Fruit fly (Drosophila melanogaster) whole organism, embryonic: ENCODE measurements around the gene arm.

Experiments used
- B-H1 ChIP-seq: fragments of 200-800 bp; sonication (Bioruptor generic); IDR thresholded peaks from 3 replicates; pipeline ENCODE4 v1.3.6; 2022; ENCODE audit warnings: missing biosample characterization, missing genetic modification characterization
- C15 ChIP-seq: fragments of 200-800 bp; sonication (Bioruptor generic); IDR thresholded peaks from 3 replicates; pipeline ENCODE4 v1.3.6; 2022; ENCODE audit warnings: missing biosample characterization, missing genetic modification characterization
- CG10543 ChIP-seq: fragments of 200-800 bp; sonication (Bioruptor generic); optimal IDR thresholded peaks from 3 replicates; lab custom pipeline; 2017; ENCODE audit warnings: missing biosample characterization, mild to moderate bottlenecking, missing genetic modification characterization, moderate library complexity
- CG11398 ChIP-seq: fragments of 200-800 bp; sonication (Bioruptor generic); optimal IDR thresholded peaks from 2 replicates; lab custom pipeline; 2016; ENCODE audit warnings: missing biosample characterization, missing genetic modification characterization
- CG12104 ChIP-seq: fragments of 200-800 bp; sonication (Bioruptor generic); optimal IDR thresholded peaks from 3 replicates; lab custom pipeline; 2016; ENCODE audit warnings: missing biosample characterization, missing genetic modification characterization
- CG12155 ChIP-seq: fragments of 200-800 bp; sonication (Bioruptor generic); optimal IDR thresholded peaks from 3 replicates; lab custom pipeline; 2016; ENCODE audit warnings: missing biosample characterization, missing genetic modification characterization
- CG12236 ChIP-seq: fragments of 200-800 bp; sonication (Bioruptor generic); optimal IDR thresholded peaks from 2 replicates; lab custom pipeline; 2016; ENCODE audit warnings: missing biosample characterization, missing genetic modification characterization
- CG12659 ChIP-seq: fragments of 200-800 bp; sonication (Bioruptor generic); optimal IDR thresholded peaks from 3 replicates; lab custom pipeline; 2017; ENCODE audit warnings: mild to moderate bottlenecking, missing biosample characterization, missing genetic modification reagents, missing genetic modification characterization
- CG13296 ChIP-seq: fragments of 200-800 bp; sonication (Bioruptor generic); optimal IDR thresholded peaks from 3 replicates; lab custom pipeline; 2018; ENCODE audit warnings: missing biosample characterization, mild to moderate bottlenecking, missing genetic modification characterization
- CG14014 ChIP-seq: fragments of 200-800 bp; sonication (Bioruptor generic); IDR thresholded peaks from 2 replicates; pipeline ENCODE4 v1.3.6; 2022; ENCODE audit warnings: missing biosample characterization, missing genetic modification characterization
- CG14050 ChIP-seq: fragments of 200-800 bp; sonication (Bioruptor generic); IDR thresholded peaks from 3 replicates; pipeline ENCODE4 v1.3.6; 2022; ENCODE audit warnings: missing biosample characterization, missing genetic modification characterization
- CG31441 ChIP-seq: fragments of 200-800 bp; sonication (Bioruptor generic); IDR thresholded peaks from 2 replicates; pipeline ENCODE4 v1.3.6; 2022; ENCODE audit warnings: missing biosample characterization, missing genetic modification characterization
- CG32532 ChIP-seq: fragments of 200-800 bp; sonication (Bioruptor generic); IDR thresholded peaks from 2 replicates; pipeline ENCODE4 v1.3.6; 2022; ENCODE audit warnings: missing biosample characterization, missing genetic modification characterization
- CG33213 ChIP-seq: fragments of 200-800 bp; sonication (Bioruptor generic); optimal IDR thresholded peaks from 3 replicates; lab custom pipeline; 2016; ENCODE audit warnings: missing biosample characterization, missing genetic modification characterization
- CG34376 ChIP-seq: fragments of 200-800 bp; sonication (Bioruptor generic); optimal IDR thresholded peaks from 2 replicates; lab custom pipeline; 2018; ENCODE audit warnings: missing biosample characterization, mild to moderate bottlenecking, missing genetic modification characterization
- CG3847 ChIP-seq: fragments of 200-800 bp; sonication (Bioruptor generic); IDR thresholded peaks from 2 replicates; pipeline ENCODE4 v1.3.6; 2022; ENCODE audit warnings: missing biosample characterization, missing genetic modification characterization
- CG6765 ChIP-seq: fragments of 200-800 bp; sonication (Bioruptor generic); optimal IDR thresholded peaks from 3 replicates; lab custom pipeline; 2017; ENCODE audit warnings: missing biosample characterization, mild to moderate bottlenecking, missing genetic modification characterization
- CG7271 ChIP-seq: fragments of 200-800 bp; sonication (Bioruptor generic); optimal IDR thresholded peaks from 2 replicates; lab custom pipeline; 2018; ENCODE audit warnings: missing biosample characterization, mild to moderate bottlenecking, missing genetic modification characterization, moderate library complexity
- CG9437 ChIP-seq: fragments of 200-800 bp; sonication (Bioruptor generic); optimal IDR thresholded peaks from 2 replicates; lab custom pipeline; 2018; ENCODE audit warnings: missing biosample characterization, mild to moderate bottlenecking, missing genetic modification characterization
- CG9876 ChIP-seq: fragments of 200-800 bp; sonication (Bioruptor generic); optimal IDR thresholded peaks from 2 replicates; lab custom pipeline; 2016; ENCODE audit warnings: missing biosample characterization, missing genetic modification characterization
- Camta ChIP-seq: fragments of 200-800 bp; sonication (Bioruptor generic); optimal IDR thresholded peaks from 2 replicates; lab custom pipeline; 2016; ENCODE audit warnings: missing biosample characterization, missing genetic modification characterization
- Dad ChIP-seq: fragments of 200-800 bp; sonication (Bioruptor generic); optimal IDR thresholded peaks from 3 replicates; lab custom pipeline; 2016; ENCODE audit warnings: missing biosample characterization, missing genetic modification characterization
- Drgx ChIP-seq: fragments of 200-800 bp; sonication (Bioruptor generic); IDR thresholded peaks from 2 replicates; pipeline ENCODE4 v1.3.6; 2022; ENCODE audit warnings: missing biosample characterization, missing genetic modification characterization
- HLH54F ChIP-seq: fragments of 200-800 bp; sonication (Bioruptor generic); optimal IDR thresholded peaks from 3 replicates; lab custom pipeline; 2016; ENCODE audit warnings: missing biosample characterization, missing genetic modification characterization
- Hmr ChIP-seq: fragments of 200-800 bp; sonication (Bioruptor generic); optimal IDR thresholded peaks from 3 replicates; lab custom pipeline; 2017; ENCODE audit warnings: mild to moderate bottlenecking, missing biosample characterization, missing genetic modification reagents, missing genetic modification characterization
- Mrtf ChIP-seq: fragments of 200-800 bp; sonication (Bioruptor generic); IDR thresholded peaks from 3 replicates; pipeline ENCODE4 v1.3.6; 2022; ENCODE audit warnings: missing biosample characterization, missing genetic modification characterization
- Myb ChIP-seq: fragments of 200-800 bp; sonication (Bioruptor generic); optimal IDR thresholded peaks from 2 replicates; lab custom pipeline; 2016; ENCODE audit warnings: missing biosample characterization, missing genetic modification characterization
- NK7.1 ChIP-seq: fragments of 200-800 bp; sonication (Bioruptor generic); optimal IDR thresholded peaks from 3 replicates; lab custom pipeline; 2016; ENCODE audit warnings: missing biosample characterization, missing genetic modification characterization
- Poxn ChIP-seq: fragments of 200-800 bp; sonication (Bioruptor generic); IDR thresholded peaks from 2 replicates; pipeline ENCODE4 v1.3.6; 2022; ENCODE audit warnings: missing biosample characterization, missing genetic modification characterization
- Rfx ChIP-seq: fragments of 200-800 bp; sonication (Bioruptor generic); IDR thresholded peaks from 2 replicates; pipeline ENCODE4 v1.3.6; 2022; ENCODE audit warnings: missing biosample characterization, missing genetic modification characterization
- Side ChIP-seq: fragments of 200-800 bp; sonication (Bioruptor generic); optimal IDR thresholded peaks from 2 replicates; lab custom pipeline; 2016; ENCODE audit warnings: missing biosample characterization, missing genetic modification characterization
- Ssrp ChIP-seq: fragments of 200-800 bp; sonication (Bioruptor generic); optimal IDR thresholded peaks from 2 replicates; lab custom pipeline; 2018; ENCODE audit warnings: missing biosample characterization, mild to moderate bottlenecking, missing genetic modification characterization, moderate library complexity
- TFAM ChIP-seq: fragments of 200-800 bp; sonication (Bioruptor generic); optimal IDR thresholded peaks from 2 replicates; lab custom pipeline; 2017; ENCODE audit warnings: missing biosample characterization, missing genetic modification characterization, inconsistent platforms
- Tbp ChIP-seq: fragments of >200 bp; optimal IDR thresholded peaks from 2 replicates; lab custom pipeline; 2018; ENCODE audit warnings: missing biosample characterization, missing genetic modification characterization
- Trl ChIP-seq, 3 experiments: fragments of >200 bp in 2 of 3; fragments of 200-800 bp in 1 of 3; sonication (Bioruptor generic) in 1 of 3; optimal IDR thresholded peaks; 2 replicates in 1 of 3; 3 replicates in 2 of 3; lab custom pipeline; 2016 to 2017; ENCODE audit warnings: missing biosample characterization in 1 of 3, missing genetic modification characterization in 1 of 3
- ac ChIP-seq: fragments of 200-800 bp; sonication (Bioruptor generic); optimal IDR thresholded peaks from 3 replicates; lab custom pipeline; 2017; ENCODE audit warnings: missing biosample characterization, mild to moderate bottlenecking, missing genetic modification characterization
- ato ChIP-seq: fragments of 200-800 bp; sonication (Bioruptor generic); IDR thresholded peaks from 2 replicates; pipeline ENCODE4 v1.3.6; 2022; ENCODE audit warnings: missing biosample characterization, missing genetic modification characterization; ENCODE audit not compliant: partially characterized antibody
- br ChIP-seq: fragments of >200 bp; optimal IDR thresholded peaks from 2 replicates; lab custom pipeline; 2017
- btn ChIP-seq: fragments of 200-800 bp; sonication (Bioruptor generic); optimal IDR thresholded peaks from 2 replicates; lab custom pipeline; 2016; ENCODE audit warnings: missing biosample characterization, missing genetic modification characterization
- eyg ChIP-seq: fragments of 200-800 bp; sonication (Bioruptor generic); optimal IDR thresholded peaks from 3 replicates; lab custom pipeline; 2016; ENCODE audit warnings: missing biosample characterization, missing genetic modification characterization
- gsb-n ChIP-seq: fragments of 200-800 bp; sonication (Bioruptor generic); optimal IDR thresholded peaks from 3 replicates; lab custom pipeline; 2018; ENCODE audit warnings: missing biosample characterization, mild to moderate bottlenecking, missing genetic modification characterization
- hbn ChIP-seq: fragments of 200-800 bp; sonication (Bioruptor generic); IDR thresholded peaks from 2 replicates; pipeline ENCODE4 v1.3.6; 2022; ENCODE audit warnings: missing biosample characterization, missing genetic modification characterization; ENCODE audit not compliant: partially characterized antibody
- ind ChIP-seq: fragments of 200-800 bp; sonication (Bioruptor generic); optimal IDR thresholded peaks from 3 replicates; lab custom pipeline; 2016; ENCODE audit warnings: missing biosample characterization, missing genetic modification characterization
- mld ChIP-seq: fragments of 200-800 bp; sonication (Bioruptor generic); IDR thresholded peaks from 3 replicates; pipeline ENCODE4 v1.3.6; 2022; ENCODE audit warnings: missing biosample characterization, missing genetic modification characterization; ENCODE audit not compliant: partially characterized antibody
- otp ChIP-seq: fragments of 200-800 bp; sonication (Bioruptor generic); IDR thresholded peaks from 3 replicates; pipeline ENCODE4, ENCODE4 v1.3.6; 2022; ENCODE audit warnings: missing biosample characterization, missing genetic modification characterization
- pb ChIP-seq: fragments of 200-800 bp; sonication (Bioruptor generic); optimal IDR thresholded peaks from 3 replicates; lab custom pipeline; 2016; ENCODE audit warnings: missing biosample characterization, missing genetic modification characterization
- run ChIP-seq: fragments of 200-800 bp; sonication (Bioruptor generic); optimal IDR thresholded peaks from 3 replicates; lab custom pipeline; 2018; ENCODE audit warnings: missing biosample characterization, mild to moderate bottlenecking, missing genetic modification characterization
- sc ChIP-seq, 3 experiments: fragments of >200 bp in 2 of 3; fragments of 200-800 bp in 1 of 3; sonication (Bioruptor generic) in 1 of 3; optimal IDR thresholded peaks; 2 replicates in 2 of 3; 3 replicates in 1 of 3; lab custom pipeline; 2017; ENCODE audit warnings: mild to moderate bottlenecking in 1 of 3, missing biosample characterization in 1 of 3, missing genetic modification characterization in 1 of 3, missing genetic modification reagents in 1 of 3
- tna ChIP-seq: fragments of 200-800 bp; sonication (Bioruptor generic); IDR thresholded peaks from 2 replicates; pipeline ENCODE4 v1.3.6; 2022; ENCODE audit warnings: missing biosample characterization, missing genetic modification characterization; ENCODE audit not compliant: partially characterized antibody
- wor ChIP-seq: fragments of 200-800 bp; sonication (Bioruptor generic); IDR thresholded peaks from 2 replicates; pipeline ENCODE4 v1.3.6; 2022; ENCODE audit warnings: missing biosample characterization, missing genetic modification characterization

The arm gene

DNA sequence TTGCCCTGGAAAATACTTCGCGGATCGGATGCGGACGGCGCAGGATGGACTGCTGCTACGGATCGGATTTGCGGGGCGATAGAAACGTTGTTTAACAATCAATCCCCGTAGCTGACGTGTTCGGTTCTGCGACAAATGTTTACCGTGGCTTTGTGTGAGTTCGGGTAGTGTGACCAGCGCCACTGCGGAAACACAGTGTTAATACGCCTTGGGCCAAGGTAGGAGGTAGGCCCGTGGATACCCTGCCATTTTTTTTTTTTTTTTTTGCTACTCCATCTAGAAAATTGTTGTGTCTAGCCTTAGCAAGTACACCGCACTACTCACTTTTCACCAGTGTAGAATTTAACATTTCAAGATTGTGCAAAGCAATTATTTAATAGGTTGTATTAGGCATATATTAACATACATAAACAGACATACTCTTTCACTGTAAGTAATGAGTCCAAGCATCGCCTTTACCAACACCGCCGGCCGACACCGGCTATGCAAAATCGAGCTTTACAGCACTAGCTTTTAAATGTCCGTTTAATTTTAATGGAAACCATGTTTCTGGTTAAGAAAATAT lies 38.7 kb downstream of the arm start, which contains the start of gene deltaCOP (continued):
- TF ChIP-seq Poxn (GFP tag; lab: Robert Waterston, UW) = no peak
- peak; percentile 77 for TF ChIP-seq Drgx (GFP tag; lab: Robert Waterston, UW)
- TF ChIP-seq CG9876 (GFP tag; lab: Kevin White, UChicago) = peak; percentile 92
- peak; percentile 90 for TF ChIP-seq ind
- TF ChIP-seq CG9437 (GFP tag; lab: Kevin White, UChicago) = peak; percentile 70
- TF ChIP-seq ac = no peak
- TF ChIP-seq CG12236 = peak; percentile 72
- peak; percentile 69 for TF ChIP-seq btn (GFP tag; lab: Kevin White, UChicago)
- TF ChIP-seq Mrtf (GFP tag; lab: Robert Waterston, UW) = peak; percentile 69; the same call in 2 of the 3 replicates
- TF ChIP-seq CG11398 (GFP tag; lab: Kevin White, UChicago) = peak; percentile 86
- no peak for TF ChIP-seq Tbp (GFP tag; lab: Kevin White, UChicago)
- TF ChIP-seq CG32532 = peak; percentile 87
- TF ChIP-seq Hmr (GFP tag; lab: Kevin White, UChicago) = peak; percentile 86
- TF ChIP-seq Camta (GFP tag; lab: Kevin White, UChicago) = peak; percentile 88
- peak; percentile 3 for TF ChIP-seq CG7271 (tag; lab: Kevin White, UChicago)
- TF ChIP-seq Trl (optimal IDR thresholded peaks at IDR 0.05; lab: Kevin White, UChicago) = no peak
- peak; percentile 87 for TF ChIP-seq Trl (GFP tag; optimal IDR thresholded peaks at IDR 0.05; lab: Kevin White, UChicago)
- no peak for TF ChIP-seq mld (GFP tag; lab: Robert Waterston, UW)
- TF ChIP-seq Ssrp (tag; lab: Kevin White, UChicago) = peak; percentile 72
- TF ChIP-seq CG12659 (GFP tag; lab: Kevin White, UChicago) = peak; percentile 90
- TF ChIP-seq Side (GFP tag; lab: Kevin White, UChicago) = peak; percentile 83
- TF ChIP-seq otp = no peak
- TF ChIP-seq CG31441 (GFP tag; lab: Robert Waterston, UW) = no peak; the same call in 1 of the 2 replicates
- TF ChIP-seq CG3847 (GFP tag; lab: Robert Waterston, UW) = peak; percentile 89
- TF ChIP-seq hbn (GFP tag; lab: Robert Waterston, UW) = no peak
- TF ChIP-seq CG12104 (GFP tag; lab: Kevin White, UChicago) = peak; percentile 63
- TF ChIP-seq gsb-n (tag; lab: Kevin White, UChicago) = peak; percentile 61
- TF ChIP-seq Dad = peak; percentile 89
- TF ChIP-seq Myb (GFP tag; lab: Kevin White, UChicago) = peak; percentile 92
- TF ChIP-seq CG33213 = peak; percentile 90
- TF ChIP-seq CG34376 (GFP tag; lab: Kevin White, UChicago) = peak; percentile 76
- 0 out of 3 replicates have a peak, but pooled peaks have one; percentile 50 for TF ChIP-seq C15
- peak; percentile 30 for TF ChIP-seq run (tag; lab: Kevin White, UChicago)
- TF ChIP-seq tna (GFP tag; lab: Robert Waterston, UW) = no peak
- peak; percentile 82 for TF ChIP-seq pb (GFP tag; lab: Kevin White, UChicago)
- peak; percentile 75 for TF ChIP-seq wor (GFP tag; lab: Robert Waterston, UW)
- TF ChIP-seq CG14050 (GFP tag; lab: Robert Waterston, UW) = peak; percentile 71
- TF ChIP-seq CG14014 (GFP tag; lab: Robert Waterston, UW) = peak; percentile 83
- peak; percentile 79 for TF ChIP-seq CG10543 (GFP tag; lab: Kevin White, UChicago)
- TF ChIP-seq B-H1 = peak; percentile 63; the same call in 2 of the 3 replicates
- TF ChIP-seq eyg = peak; percentile 83
- no peak for TF ChIP-seq ato (GFP tag; lab: Robert Waterston, UW)
- TF ChIP-seq CG12155 = peak; percentile 90
- TF ChIP-seq sc (optimal IDR thresholded peaks at IDR 0.05; lab: Kevin White, UChicago) = no peak
- no peak for TF ChIP-seq sc (GFP tag; optimal IDR thresholded peaks at IDR 0.05; lab: Kevin White, UChicago)
- peak; percentile 78 for TF ChIP-seq NK7.1 (GFP tag; lab: Kevin White, UChicago)
- TF ChIP-seq br (lab: Kevin White, UChicago) = no peak
- peak; percentile 89 for TF ChIP-seq Rfx (GFP tag; lab: Robert Waterston, UW)
- TF ChIP-seq CG6765 (GFP tag; lab: Kevin White, UChicago) = peak; percentile 45
- TF ChIP-seq TFAM (GFP tag; lab: Kevin White, UChicago) = no peak
- peak; percentile 72 for TF ChIP-seq CG13296 (GFP tag; lab: Kevin White, UChicago)
- TF ChIP-seq HLH54F (GFP tag; lab: Kevin White, UChicago) = peak; percentile 95
